Worm (Caenorhabditis elegans): Measurements from ENCODE around the gene Y47D3A.21.

DNA sequence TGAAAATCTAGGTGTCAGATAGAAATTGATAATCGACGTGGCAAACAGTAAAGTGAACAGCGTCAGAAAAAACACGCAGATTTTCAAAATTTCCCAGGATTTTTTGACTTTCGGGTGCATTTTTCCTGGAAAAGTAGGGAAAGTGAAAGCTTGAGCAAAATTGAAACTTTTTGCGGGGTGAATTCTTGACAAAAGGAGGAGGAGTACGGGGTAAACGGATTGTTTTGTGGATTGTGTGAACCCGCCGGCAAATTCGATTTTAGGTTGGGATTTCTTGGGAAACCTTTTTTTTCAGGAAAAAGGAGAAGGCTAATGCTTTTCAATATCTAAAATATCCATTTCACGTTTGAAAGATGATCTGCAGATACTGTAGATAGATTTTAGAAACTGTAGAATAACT lies 44.0 kb downstream of the Y47D3A.21 start, which contains the start of gene Y47D3A.34:
- TF ChIP-seq unc-55 (GFP tag; optimal IDR thresholded peaks at IDR 0.05) (no peak), ama-1 (optimal IDR thresholded peaks at IDR 0.05) (no peak), zag-1 (tag; optimal IDR thresholded peaks at IDR 0.05) (no peak), nhr-21 (tag; optimal IDR thresholded peaks at IDR 0.05) (no peak)

All from whole organism, L2 larva.